Fruit fly (Drosophila melanogaster): ENCODE results near the gene MED11.

MED11 gene

dm6 chr3L:18743679-18744078 is 2.0 kb upstream of the MED11 start (continued):
- TF ChIP-seq CG7372 (GFP tag; IDR thresholded peaks at IDR 0.05) (no peak), Ets97D (GFP tag; optimal IDR thresholded peaks at IDR 0.05) (no peak), pros (GFP tag; optimal IDR thresholded peaks at IDR 0.05) (no peak), Mes4 (GFP tag; optimal IDR thresholded peaks at IDR 0.05) (no peak), CG6854 (GFP tag; optimal IDR thresholded peaks at IDR 0.05) (no peak), fd3F (GFP tag; optimal IDR thresholded peaks at IDR 0.05) (no peak), Spps (tag; optimal IDR thresholded peaks at IDR 0.05) (no peak), CG15479 (GFP tag; optimal IDR thresholded peaks at IDR 0.05) (no peak), CG18262 (tag; optimal IDR thresholded peaks at IDR 0.05) (no peak), pum (GFP tag; optimal IDR thresholded peaks at IDR 0.05) (no peak), CG42726 (GFP tag; IDR thresholded peaks at IDR 0.05; ENCODE audit: partially characterized antibody) (peak; percentile 46), zen (tag; optimal IDR thresholded peaks at IDR 0.05) (peak; percentile 39), MESR4 (GFP tag; optimal IDR thresholded peaks at IDR 0.05) (no peak), Six4 (GFP tag; optimal IDR thresholded peaks at IDR 0.05) (no peak), CG11504 (tag; optimal IDR thresholded peaks at IDR 0.05) (peak; percentile 29), Sry-δ (GFP tag; optimal IDR thresholded peaks at IDR 0.05) (no peak), gsb-n (tag; optimal IDR thresholded peaks at IDR 0.05) (no peak), CG18011 (GFP tag; optimal IDR thresholded peaks at IDR 0.05) (peak; percentile 96), psq (GFP tag; optimal IDR thresholded peaks at IDR 0.05) (no peak), ato (GFP tag; IDR thresholded peaks at IDR 0.05; ENCODE audit: partially characterized antibody) (no peak), ATbp (GFP tag; optimal IDR thresholded peaks at IDR 0.05) (no peak), CTCF (GFP tag; optimal IDR thresholded peaks at IDR 0.05) (peak; percentile 85), CG7987 (GFP tag; optimal IDR thresholded peaks at IDR 0.05) (no peak), CG30020 (tag; optimal IDR thresholded peaks at IDR 0.05) (no peak), CG12391 (tag; optimal IDR thresholded peaks at IDR 0.05) (no peak), CG12659 (GFP tag; optimal IDR thresholded peaks at IDR 0.05) (no peak), chif (GFP tag; optimal IDR thresholded peaks at IDR 0.05) (no peak), Dek (tag; optimal IDR thresholded peaks at IDR 0.05) (no peak), D19A (tag; optimal IDR thresholded peaks at IDR 0.05) (no peak), Bgb (GFP tag; IDR thresholded peaks at IDR 0.05; ENCODE audit: partially characterized antibody) (peak; percentile 79), zfh1 (GFP tag; IDR thresholded peaks at IDR 0.05) (no peak), CG17829 (tag; optimal IDR thresholded peaks at IDR 0.05) (peak; percentile 3), vvl (GFP tag; IDR thresholded peaks at IDR 0.05) (no peak), CG1024 (GFP tag; IDR thresholded peaks at IDR 0.05) (no peak), CG9932 (GFP tag; IDR thresholded peaks at IDR 0.05) (no peak), Aef1 (GFP tag; IDR thresholded peaks at IDR 0.05) (no peak), CoRest (tag; optimal IDR thresholded peaks at IDR 0.05) (peak; percentile 32), C15 (GFP tag; IDR thresholded peaks at IDR 0.05) (no peak), cg (GFP tag; optimal IDR thresholded peaks at IDR 0.05) (no peak), pb (GFP tag; optimal IDR thresholded peaks at IDR 0.05) (no peak), CG34422 (GFP tag; IDR thresholded peaks at IDR 0.05) (0 out of 3 replicates have a peak, but pooled peaks have one; percentile 18), CG7928 (GFP tag; optimal IDR thresholded peaks at IDR 0.05) (no peak), Ets65A (GFP tag) (peak; percentile 15), CG9609 (GFP tag; optimal IDR thresholded peaks at IDR 0.05) (no peak), Antp (GFP tag; optimal IDR thresholded peaks at IDR 0.05) (no peak), knrl (GFP tag; IDR thresholded peaks at IDR 0.05; ENCODE audit: partially characterized antibody) (peak; percentile 70; the same call in 2 of the 3 replicates), CG1233 (GFP tag; optimal IDR thresholded peaks at IDR 0.05) (no peak), Doc2 (GFP tag; IDR thresholded peaks at IDR 0.05) (no peak), Myb (GFP tag; optimal IDR thresholded peaks at IDR 0.05) (peak; percentile 24), h (optimal IDR thresholded peaks at IDR 0.05) (no peak), CG31388 (GFP tag; optimal IDR thresholded peaks at IDR 0.05) (no peak), zen2 (GFP tag; IDR thresholded peaks at IDR 0.05; ENCODE audit: partially characterized antibody) (no peak)
